Worm (Caenorhabditis elegans): ENCODE measurements around the gene ZK856.5.

- TF ChIP-seq ces-1 (GFP tag; optimal IDR thresholded peaks at IDR 0.05), result no peak
- no peak for TF ChIP-seq unc-39 (tag; optimal IDR thresholded peaks at IDR 0.05)
- TF ChIP-seq blmp-1 (tag; optimal IDR thresholded peaks at IDR 0.05), result no peak
- TF ChIP-seq snpc-4 (tag; optimal IDR thresholded peaks at IDR 0.05), result no peak
- TF ChIP-seq mab-5 (tag; optimal IDR thresholded peaks at IDR 0.05), result no peak
- TF ChIP-seq elt-1 (tag; optimal IDR thresholded peaks at IDR 0.05; ENCODE audit: borderline replicate concordance, insufficient read depth), result no peak
- no peak for TF ChIP-seq nhr-237 (tag; optimal IDR thresholded peaks at IDR 0.05)
- no peak for TF ChIP-seq elt-3 (tag; optimal IDR thresholded peaks at IDR 0.05)
- no peak for TF ChIP-seq pha-4 (tag; optimal IDR thresholded peaks at IDR 0.05)
- TF ChIP-seq nhr-28 (tag; optimal IDR thresholded peaks at IDR 0.05), result no peak
- no peak for TF ChIP-seq unc-62 (GFP tag; optimal IDR thresholded peaks at IDR 0.05)
- no peak for TF ChIP-seq nhr-2 (tag; optimal IDR thresholded peaks at IDR 0.05)
- no peak for TF ChIP-seq unc-120 (tag; optimal IDR thresholded peaks at IDR 0.05; ENCODE audit: poor library complexity, severe bottlenecking)
- TF ChIP-seq mep-1 (tag; optimal IDR thresholded peaks at IDR 0.05), result no peak
These were observed 44.3 kb downstream of the ZK856.5 start, which contains the start of gene C51E3.9 for ce11 chrV:10145653-10146052.
